Fruit fly (Drosophila melanogaster) whole organism, prepupa: Measurements from ENCODE around the gene pasi1.

Source experiments
- CG10631 ChIP-seq: fragments of 200-800 bp; sonication (Bioruptor generic); optimal IDR thresholded peaks from 2 replicates; lab custom pipeline; 2016; ENCODE audit warnings: missing biosample characterization, missing genetic modification characterization
- CG10669 ChIP-seq: fragments of 200-800 bp; sonication (Bioruptor generic); optimal IDR thresholded peaks from 3 replicates; lab custom pipeline; 2018; ENCODE audit warnings: missing biosample characterization, mild to moderate bottlenecking, missing genetic modification characterization, moderate library complexity
- CG11762 ChIP-seq: fragments of 200-800 bp; sonication (Bioruptor generic); optimal IDR thresholded peaks from 3 replicates; lab custom pipeline; 2016; ENCODE audit warnings: missing biosample characterization, missing genetic modification characterization; ENCODE audit not compliant: insufficient read depth
- CG11902 ChIP-seq: fragments of 200-800 bp; sonication (Bioruptor generic); optimal IDR thresholded peaks from 3 replicates; lab custom pipeline; 2016; ENCODE audit warnings: missing biosample characterization, missing genetic modification characterization
- CG1621 ChIP-seq: fragments of 200-800 bp; sonication (Bioruptor generic); optimal IDR thresholded peaks from 3 replicates; lab custom pipeline; 2018; ENCODE audit warnings: missing biosample characterization, mild to moderate bottlenecking, missing genetic modification characterization
- CG16779 ChIP-seq: fragments of 200-800 bp; sonication (Bioruptor generic); optimal IDR thresholded peaks from 3 replicates; lab custom pipeline; 2017; ENCODE audit warnings: missing biosample characterization, mild to moderate bottlenecking, missing genetic modification characterization
- CG3032 ChIP-seq: fragments of 200-800 bp; optimal IDR thresholded peaks from 2 replicates; lab custom pipeline; 2019; ENCODE audit warnings: missing biosample characterization, mild to moderate bottlenecking, missing genetic modification characterization, moderate library complexity
- CG31627 ChIP-seq: fragments of 200-800 bp; sonication (Bioruptor generic); optimal IDR thresholded peaks from 3 replicates; lab custom pipeline; 2016; ENCODE audit warnings: missing biosample characterization, missing genetic modification characterization
- CG32006 ChIP-seq: fragments of 200-800 bp; sonication (Bioruptor generic); optimal IDR thresholded peaks from 3 replicates; lab custom pipeline; 2017; ENCODE audit warnings: missing biosample characterization, mild to moderate bottlenecking, missing genetic modification characterization
- CG34406 ChIP-seq: fragments of 200-800 bp; sonication (Bioruptor generic); optimal IDR thresholded peaks from 3 replicates; lab custom pipeline; 2016; ENCODE audit warnings: missing biosample characterization, missing genetic modification characterization
- CG3919 ChIP-seq: fragments of 200-800 bp; sonication (Bioruptor generic); optimal IDR thresholded peaks from 3 replicates; lab custom pipeline; 2016; ENCODE audit warnings: missing biosample characterization, missing genetic modification characterization
- CG4318 ChIP-seq: fragments of 200-800 bp; sonication (Bioruptor generic); optimal IDR thresholded peaks from 3 replicates; lab custom pipeline; 2017; ENCODE audit warnings: missing biosample characterization, mild to moderate bottlenecking, missing genetic modification characterization
- CG6163 ChIP-seq: fragments of 200-800 bp; sonication (Bioruptor generic); IDR thresholded peaks from 3 replicates; pipeline ENCODE4 v1.3.6; 2022; ENCODE audit warnings: missing biosample characterization, missing genetic modification characterization
- CG6792 ChIP-seq: fragments of 200-800 bp; sonication (Bioruptor generic); optimal IDR thresholded peaks from 3 replicates; lab custom pipeline; 2016; ENCODE audit warnings: missing biosample characterization, missing genetic modification characterization
- CG6808 ChIP-seq: fragments of 200-800 bp; sonication (Bioruptor generic); optimal IDR thresholded peaks from 3 replicates; lab custom pipeline; 2017; ENCODE audit warnings: missing biosample characterization, missing genetic modification characterization, mild to moderate bottlenecking, moderate library complexity, missing genetic modification reagents
- CG8119 ChIP-seq: fragments of 200-800 bp; sonication (Bioruptor generic); IDR thresholded peaks from 3 replicates; pipeline ENCODE4 v1.3.6; 2022; ENCODE audit warnings: missing biosample characterization, missing genetic modification characterization
- CG8632 ChIP-seq: fragments of 200-800 bp; sonication (Bioruptor generic); optimal IDR thresholded peaks from 3 replicates; lab custom pipeline; 2016; ENCODE audit warnings: missing biosample characterization, missing genetic modification characterization
- CG9139 ChIP-seq: fragments of 200-800 bp; sonication (Bioruptor generic); optimal IDR thresholded peaks from 3 replicates; lab custom pipeline; 2017; ENCODE audit warnings: missing biosample characterization, mild to moderate bottlenecking, missing genetic modification characterization
- Eip75B ChIP-seq: fragments of 200-800 bp; sonication (Bioruptor generic); optimal IDR thresholded peaks from 3 replicates; lab custom pipeline; 2016; ENCODE audit warnings: missing biosample characterization, missing genetic modification characterization
- Eip78C ChIP-seq: fragments of 200-800 bp; sonication (Bioruptor generic); peaks from one replicate; lab custom pipeline; 2016; ENCODE audit warnings: missing biosample characterization, missing genetic modification characterization
- Ets96B ChIP-seq: fragments of 200-800 bp; optimal IDR thresholded peaks from 2 replicates; lab custom pipeline; 2019; ENCODE audit warnings: missing biosample characterization, mild to moderate bottlenecking, missing genetic modification characterization, moderate library complexity
- Gug ChIP-seq: fragments of 200-800 bp; sonication (Bioruptor generic); IDR thresholded peaks from 2 replicates; pipeline ENCODE4 v1.3.6; 2022; ENCODE audit warnings: missing biosample characterization, missing genetic modification characterization
- Hr38 ChIP-seq: sonication (Bioruptor generic); optimal IDR thresholded peaks from 2 replicates; lab custom pipeline; 2016; ENCODE audit warnings: missing biosample characterization, missing genetic modification characterization
- Hr39 ChIP-seq: fragments of 200-800 bp; sonication (Bioruptor generic); optimal IDR thresholded peaks from 2 replicates; lab custom pipeline; 2016; ENCODE audit warnings: missing biosample characterization, missing genetic modification characterization
- Met ChIP-seq: fragments of 200-800 bp; sonication (Bioruptor generic); optimal IDR thresholded peaks from 3 replicates; lab custom pipeline; 2016; ENCODE audit warnings: missing biosample characterization, missing genetic modification characterization
- OdsH ChIP-seq: fragments of 200-800 bp; sonication (Bioruptor generic); optimal IDR thresholded peaks from 3 replicates; lab custom pipeline; 2016; ENCODE audit warnings: missing biosample characterization, missing genetic modification characterization
- Smox ChIP-seq: fragments of 200-800 bp; sonication (Bioruptor generic); optimal IDR thresholded peaks from 3 replicates; lab custom pipeline; 2016; ENCODE audit warnings: missing biosample characterization, missing genetic modification characterization
- Sox102F ChIP-seq: fragments of 200-800 bp; sonication (Bioruptor generic); optimal IDR thresholded peaks from 2 replicates; lab custom pipeline; 2016; ENCODE audit warnings: missing biosample characterization, mild to moderate bottlenecking, missing genetic modification characterization
- Sox14 ChIP-seq: fragments of 200-800 bp; sonication (Bioruptor generic); optimal IDR thresholded peaks from 3 replicates; lab custom pipeline; 2016; ENCODE audit warnings: missing biosample characterization, missing genetic modification characterization
- Sox15 ChIP-seq: fragments of 200-800 bp; sonication (Bioruptor generic); optimal IDR thresholded peaks from 3 replicates; lab custom pipeline; 2016; ENCODE audit warnings: missing biosample characterization, missing genetic modification characterization
- achi ChIP-seq: fragments of 200-800 bp; sonication (Bioruptor generic); optimal IDR thresholded peaks from 3 replicates; lab custom pipeline; 2016; ENCODE audit warnings: missing biosample characterization, missing genetic modification characterization
- acj6 ChIP-seq: fragments of 200-800 bp; sonication (Bioruptor generic); optimal IDR thresholded peaks from 3 replicates; lab custom pipeline; 2016; ENCODE audit warnings: missing biosample characterization, missing genetic modification characterization
- cyc ChIP-seq: fragments of 200-800 bp; sonication (Bioruptor generic); optimal IDR thresholded peaks from 3 replicates; lab custom pipeline; 2016; ENCODE audit warnings: missing biosample characterization, missing genetic modification characterization
- dsx ChIP-seq: fragments of 200-800 bp; optimal IDR thresholded peaks from 3 replicates; lab custom pipeline; 2019; ENCODE audit warnings: missing biosample characterization, mild to moderate bottlenecking, missing genetic modification characterization, moderate library complexity; ENCODE audit not compliant: poor library complexity, severe bottlenecking
- eg ChIP-seq: fragments of 200-800 bp; sonication (Bioruptor generic); IDR thresholded peaks from 3 replicates; pipeline ENCODE4 v1.3.6; 2022; ENCODE audit warnings: missing biosample characterization, missing genetic modification characterization
- esn ChIP-seq: fragments of 200-800 bp; sonication (Bioruptor generic); optimal IDR thresholded peaks from 2 replicates; lab custom pipeline; 2016; ENCODE audit warnings: missing biosample characterization, mild to moderate bottlenecking, missing genetic modification characterization, moderate library complexity
- fd59A ChIP-seq: fragments of 200-800 bp; sonication (Bioruptor generic); optimal IDR thresholded peaks from 2 replicates; lab custom pipeline; 2017; ENCODE audit warnings: missing biosample characterization, mild to moderate bottlenecking, missing genetic modification characterization, missing genetic modification reagents
- fkh ChIP-seq: fragments of 200-800 bp; sonication (Bioruptor generic); optimal IDR thresholded peaks from 3 replicates; lab custom pipeline; 2017; ENCODE audit warnings: missing biosample characterization, mild to moderate bottlenecking, missing genetic modification characterization, moderate library complexity
- lz ChIP-seq: fragments of 200-800 bp; sonication (Bioruptor generic); optimal IDR thresholded peaks from 3 replicates; lab custom pipeline; 2016; ENCODE audit warnings: missing biosample characterization, missing genetic modification characterization
- pdm3 ChIP-seq: fragments of 200-800 bp; sonication (Bioruptor generic); optimal IDR thresholded peaks from 3 replicates; lab custom pipeline; 2016; ENCODE audit warnings: missing biosample characterization, missing genetic modification characterization
- salr ChIP-seq, 2 experiments: fragments of 200-800 bp; sonication (Bioruptor generic); optimal IDR thresholded peaks; 3 replicates each; lab custom pipeline; 2016 to 2018; ENCODE audit warnings: missing biosample characterization in 2 of 2, missing genetic modification characterization in 2 of 2, mild to moderate bottlenecking in 1 of 2
- spab ChIP-seq: fragments of 200-800 bp; sonication (Bioruptor generic); optimal IDR thresholded peaks from 2 replicates; lab custom pipeline; 2017; ENCODE audit warnings: missing biosample characterization, mild to moderate bottlenecking, missing genetic modification characterization, missing genetic modification reagents
- ss ChIP-seq, 2 experiments: fragments of 200-800 bp; sonication (Bioruptor generic); optimal IDR thresholded peaks; 2 replicates in 1 of 2; 3 replicates in 1 of 2; lab custom pipeline; 2017 to 2018; ENCODE audit warnings: mild to moderate bottlenecking in 2 of 2, missing biosample characterization in 2 of 2, missing genetic modification characterization in 2 of 2, moderate library complexity in 1 of 2
- svp ChIP-seq: fragments of 200-800 bp; sonication (Bioruptor generic); peaks from one replicate; lab custom pipeline; 2016; ENCODE audit warnings: missing biosample characterization, missing genetic modification characterization
- topi ChIP-seq: fragments of 200-800 bp; sonication (Bioruptor generic); optimal IDR thresholded peaks from 3 replicates; lab custom pipeline; 2016; ENCODE audit warnings: missing biosample characterization, missing genetic modification characterization
- vri ChIP-seq: fragments of 200-800 bp; sonication (Bioruptor generic); optimal IDR thresholded peaks from 3 replicates; lab custom pipeline; 2016; ENCODE audit warnings: missing biosample characterization, mild to moderate bottlenecking, missing genetic modification characterization

pasi1 gene

dm6 chr3R:17818803-17819202, 23.9 kb downstream of the pasi1 start (continued):
- no peak for TF ChIP-seq CG9139

DNA sequence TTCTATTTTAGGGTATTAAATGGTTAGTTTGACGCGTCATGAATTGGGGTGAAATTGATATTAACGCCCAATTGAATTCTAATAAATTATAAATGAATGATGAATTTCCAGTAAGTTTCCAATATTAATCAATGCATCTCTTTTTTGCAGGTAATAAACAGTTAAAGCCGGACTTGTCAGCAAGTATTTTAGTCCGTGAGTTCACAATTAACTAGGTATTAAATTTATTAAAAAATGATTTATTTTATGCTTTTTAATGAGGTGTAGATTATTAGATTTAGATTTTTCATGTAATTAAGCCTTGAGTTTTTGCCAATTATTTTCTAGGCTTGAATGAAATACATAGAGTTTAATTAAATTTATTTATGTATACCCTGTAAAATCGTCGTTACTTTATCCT, 26.9 kb downstream of the pasi1 start:
- TF ChIP-seq CG32006 (GFP tag; lab: Kevin White, UChicago) (peak; percentile 40), CG10631 (GFP tag; lab: Kevin White, UChicago) (peak; percentile 12), CG8119 (GFP tag; lab: Robert Waterston, UW) (no peak), Eip78C (GFP tag; lab: Kevin White, UChicago) (peak; percentile 61)

- TF ChIP-seq CG11762 (no peak), Sox15 (GFP tag; lab: Kevin White, UChicago) (peak; percentile 17), pdm3 (GFP tag; lab: Kevin White, UChicago) (no peak), CG3919 (GFP tag; lab: Kevin White, UChicago) (peak; percentile 30), CG1621 (tag; lab: Kevin White, UChicago) (no peak), topi (peak; percentile 37), CG4318 (GFP tag; lab: Kevin White, UChicago) (no peak), dsx (GFP tag; lab: Kevin White, UChicago) (peak; percentile 22), fd59A (GFP tag; lab: Kevin White, UChicago) (no peak), CG16779 (tag; lab: Kevin White, UChicago) (no peak), CG9139 (no peak), salr (GFP tag; optimal IDR thresholded peaks at IDR 0.05; lab: Kevin White, UChicago) (no peak), lz (GFP tag; lab: Kevin White, UChicago) (peak; percentile 60), esn (peak; percentile 76), CG8632 (GFP tag; lab: Kevin White, UChicago) (peak; percentile 54), OdsH (GFP tag; lab: Kevin White, UChicago) (peak; percentile 46), cyc (peak; percentile 37), CG34406 (peak; percentile 66), acj6 (peak; percentile 48), ss (GFP tag; optimal IDR thresholded peaks at IDR 0.05; lab: Kevin White, UChicago) (peak in 1 of 2 experiments; percentile 57), Hr38 (GFP tag; lab: Kevin White, UChicago) (no peak), Met (GFP tag; lab: Kevin White, UChicago) (peak; percentile 41), Sox102F (peak; percentile 41), CG31627 (GFP tag; lab: Kevin White, UChicago) (peak; percentile 31), vri (GFP tag; lab: Kevin White, UChicago) (no peak), CG10631 (GFP tag; lab: Kevin White, UChicago) (peak; percentile 62), Ets96B (tag; lab: Kevin White, UChicago) (peak; percentile 35), spab (GFP tag; lab: Kevin White, UChicago) (peak; percentile 21), CG6792 (GFP tag; lab: Kevin White, UChicago) (peak; percentile 60), svp (GFP tag; lab: Kevin White, UChicago) (peak; percentile 81), Eip75B (GFP tag; lab: Kevin White, UChicago) (peak; percentile 18), Sox14 (GFP tag; lab: Kevin White, UChicago) (no peak), eg (no peak), CG3032 (tag; lab: Kevin White, UChicago) (peak; percentile 32), Hr39 (GFP tag; lab: Kevin White, UChicago) (peak; percentile 26), Smox (GFP tag; lab: Kevin White, UChicago) (peak; percentile 26), Gug (no peak), CG6808 (GFP tag; lab: Kevin White, UChicago) (peak; percentile 14), CG6163 (no peak), Eip78C (GFP tag; lab: Kevin White, UChicago) (peak; percentile 79), fkh (GFP tag; lab: Kevin White, UChicago) (no peak), achi (GFP tag; lab: Kevin White, UChicago) (peak; percentile 58), CG10669 (peak; percentile 26), CG11902 (GFP tag; lab: Kevin White, UChicago) (peak; percentile 42)
Measured at dm6 chr3R:17825806-17826583, 31.1 kb downstream of the pasi1 start.
